Fruit fly (Drosophila melanogaster) whole organism, prepupa: ENCODE results near the gene CG1146.

Experiments used
- Blimp-1 ChIP-seq: fragments of 200-800 bp; sonication (Bioruptor generic); optimal IDR thresholded peaks from 3 replicates; lab custom pipeline; 2017; ENCODE audit warnings: missing biosample characterization, missing genetic modification characterization, mild to moderate bottlenecking, moderate library complexity, missing genetic modification reagents
- CG10669 ChIP-seq: fragments of 200-800 bp; sonication (Bioruptor generic); optimal IDR thresholded peaks from 3 replicates; lab custom pipeline; 2018; ENCODE audit warnings: missing biosample characterization, mild to moderate bottlenecking, missing genetic modification characterization, moderate library complexity
- CG11294 ChIP-seq: fragments of 200-800 bp; sonication (Bioruptor generic); IDR thresholded peaks from 2 replicates; pipeline ENCODE4 v1.3.6; 2022; ENCODE audit warnings: missing biosample characterization, missing genetic modification characterization
- CG11762 ChIP-seq: fragments of 200-800 bp; sonication (Bioruptor generic); optimal IDR thresholded peaks from 3 replicates; lab custom pipeline; 2016; ENCODE audit warnings: missing biosample characterization, missing genetic modification characterization; ENCODE audit not compliant: insufficient read depth
- CG15336 ChIP-seq: fragments of 200-800 bp; sonication (Bioruptor generic); IDR thresholded peaks from 2 replicates; pipeline ENCODE4 v1.3.6; 2022; ENCODE audit warnings: missing biosample characterization, missing genetic modification characterization
- CG1621 ChIP-seq: fragments of 200-800 bp; sonication (Bioruptor generic); optimal IDR thresholded peaks from 3 replicates; lab custom pipeline; 2018; ENCODE audit warnings: missing biosample characterization, mild to moderate bottlenecking, missing genetic modification characterization
- CG16779 ChIP-seq: fragments of 200-800 bp; sonication (Bioruptor generic); optimal IDR thresholded peaks from 3 replicates; lab custom pipeline; 2017; ENCODE audit warnings: missing biosample characterization, mild to moderate bottlenecking, missing genetic modification characterization
- CG3032 ChIP-seq: fragments of 200-800 bp; optimal IDR thresholded peaks from 2 replicates; lab custom pipeline; 2019; ENCODE audit warnings: missing biosample characterization, mild to moderate bottlenecking, missing genetic modification characterization, moderate library complexity
- CG31627 ChIP-seq: fragments of 200-800 bp; sonication (Bioruptor generic); optimal IDR thresholded peaks from 3 replicates; lab custom pipeline; 2016; ENCODE audit warnings: missing biosample characterization, missing genetic modification characterization
- CG32006 ChIP-seq: fragments of 200-800 bp; sonication (Bioruptor generic); optimal IDR thresholded peaks from 3 replicates; lab custom pipeline; 2017; ENCODE audit warnings: missing biosample characterization, mild to moderate bottlenecking, missing genetic modification characterization
- CG34406 ChIP-seq: fragments of 200-800 bp; sonication (Bioruptor generic); optimal IDR thresholded peaks from 3 replicates; lab custom pipeline; 2016; ENCODE audit warnings: missing biosample characterization, missing genetic modification characterization
- CG3919 ChIP-seq: fragments of 200-800 bp; sonication (Bioruptor generic); optimal IDR thresholded peaks from 3 replicates; lab custom pipeline; 2016; ENCODE audit warnings: missing biosample characterization, missing genetic modification characterization
- CG4318 ChIP-seq: fragments of 200-800 bp; sonication (Bioruptor generic); optimal IDR thresholded peaks from 3 replicates; lab custom pipeline; 2017; ENCODE audit warnings: missing biosample characterization, mild to moderate bottlenecking, missing genetic modification characterization
- CG6163 ChIP-seq: fragments of 200-800 bp; sonication (Bioruptor generic); IDR thresholded peaks from 3 replicates; pipeline ENCODE4 v1.3.6; 2022; ENCODE audit warnings: missing biosample characterization, missing genetic modification characterization
- CG6792 ChIP-seq: fragments of 200-800 bp; sonication (Bioruptor generic); optimal IDR thresholded peaks from 3 replicates; lab custom pipeline; 2016; ENCODE audit warnings: missing biosample characterization, missing genetic modification characterization
- CG6808 ChIP-seq: fragments of 200-800 bp; sonication (Bioruptor generic); optimal IDR thresholded peaks from 3 replicates; lab custom pipeline; 2017; ENCODE audit warnings: missing biosample characterization, missing genetic modification characterization, mild to moderate bottlenecking, moderate library complexity, missing genetic modification reagents
- CG6854 ChIP-seq: fragments of 200-800 bp; sonication (Bioruptor generic); optimal IDR thresholded peaks from 2 replicates; lab custom pipeline; 2017; ENCODE audit warnings: missing biosample characterization, mild to moderate bottlenecking, missing genetic modification characterization
- CG7368 ChIP-seq: fragments of 200-800 bp; sonication (Bioruptor generic); optimal IDR thresholded peaks from 3 replicates; lab custom pipeline; 2016; ENCODE audit warnings: missing biosample characterization, missing genetic modification characterization
- CG8119 ChIP-seq: fragments of 200-800 bp; sonication (Bioruptor generic); IDR thresholded peaks from 3 replicates; pipeline ENCODE4 v1.3.6; 2022; ENCODE audit warnings: missing biosample characterization, missing genetic modification characterization
- CG8319 ChIP-seq: fragments of 200-800 bp; sonication (Bioruptor generic); optimal IDR thresholded peaks from 3 replicates; lab custom pipeline; 2016; ENCODE audit warnings: missing biosample characterization, missing genetic modification characterization
- CG8632 ChIP-seq: fragments of 200-800 bp; sonication (Bioruptor generic); optimal IDR thresholded peaks from 3 replicates; lab custom pipeline; 2016; ENCODE audit warnings: missing biosample characterization, missing genetic modification characterization
- CG9139 ChIP-seq: fragments of 200-800 bp; sonication (Bioruptor generic); optimal IDR thresholded peaks from 3 replicates; lab custom pipeline; 2017; ENCODE audit warnings: missing biosample characterization, mild to moderate bottlenecking, missing genetic modification characterization
- Eip78C ChIP-seq: fragments of 200-800 bp; sonication (Bioruptor generic); peaks from one replicate; lab custom pipeline; 2016; ENCODE audit warnings: missing biosample characterization, missing genetic modification characterization
- Eip93F ChIP-seq: fragments of 200-800 bp; sonication (Bioruptor generic); optimal IDR thresholded peaks from 2 replicates; lab custom pipeline; 2016; ENCODE audit warnings: missing biosample characterization, mild to moderate bottlenecking, missing genetic modification characterization
- Ets21C ChIP-seq: fragments of 200-800 bp; sonication (Bioruptor generic); optimal IDR thresholded peaks from 3 replicates; lab custom pipeline; 2016; ENCODE audit warnings: missing biosample characterization, missing genetic modification characterization
- Hr38 ChIP-seq: sonication (Bioruptor generic); optimal IDR thresholded peaks from 2 replicates; lab custom pipeline; 2016; ENCODE audit warnings: missing biosample characterization, missing genetic modification characterization
- Hr39 ChIP-seq: fragments of 200-800 bp; sonication (Bioruptor generic); optimal IDR thresholded peaks from 2 replicates; lab custom pipeline; 2016; ENCODE audit warnings: missing biosample characterization, missing genetic modification characterization
- Hr4 ChIP-seq: fragments of 200-800 bp; sonication (Bioruptor generic); optimal IDR thresholded peaks from 3 replicates; lab custom pipeline; 2016; ENCODE audit warnings: missing biosample characterization, missing genetic modification characterization
- Lpt ChIP-seq: fragments of 200-800 bp; sonication (Bioruptor generic); optimal IDR thresholded peaks from 3 replicates; lab custom pipeline; 2016; ENCODE audit warnings: missing biosample characterization, missing genetic modification characterization
- Met ChIP-seq: fragments of 200-800 bp; sonication (Bioruptor generic); optimal IDR thresholded peaks from 3 replicates; lab custom pipeline; 2016; ENCODE audit warnings: missing biosample characterization, missing genetic modification characterization
- OdsH ChIP-seq: fragments of 200-800 bp; sonication (Bioruptor generic); optimal IDR thresholded peaks from 3 replicates; lab custom pipeline; 2016; ENCODE audit warnings: missing biosample characterization, missing genetic modification characterization
- Smox ChIP-seq: fragments of 200-800 bp; sonication (Bioruptor generic); optimal IDR thresholded peaks from 3 replicates; lab custom pipeline; 2016; ENCODE audit warnings: missing biosample characterization, missing genetic modification characterization
- Sox102F ChIP-seq: fragments of 200-800 bp; sonication (Bioruptor generic); optimal IDR thresholded peaks from 2 replicates; lab custom pipeline; 2016; ENCODE audit warnings: missing biosample characterization, mild to moderate bottlenecking, missing genetic modification characterization
- Sox14 ChIP-seq: fragments of 200-800 bp; sonication (Bioruptor generic); optimal IDR thresholded peaks from 3 replicates; lab custom pipeline; 2016; ENCODE audit warnings: missing biosample characterization, missing genetic modification characterization
- achi ChIP-seq: fragments of 200-800 bp; sonication (Bioruptor generic); optimal IDR thresholded peaks from 3 replicates; lab custom pipeline; 2016; ENCODE audit warnings: missing biosample characterization, missing genetic modification characterization
- acj6 ChIP-seq: fragments of 200-800 bp; sonication (Bioruptor generic); optimal IDR thresholded peaks from 3 replicates; lab custom pipeline; 2016; ENCODE audit warnings: missing biosample characterization, missing genetic modification characterization
- dac ChIP-seq: fragments of 200-800 bp; sonication (Bioruptor generic); optimal IDR thresholded peaks from 2 replicates; lab custom pipeline; 2017; ENCODE audit warnings: missing biosample characterization, mild to moderate bottlenecking, missing genetic modification characterization
- dsx ChIP-seq: fragments of 200-800 bp; optimal IDR thresholded peaks from 3 replicates; lab custom pipeline; 2019; ENCODE audit warnings: missing biosample characterization, mild to moderate bottlenecking, missing genetic modification characterization, moderate library complexity; ENCODE audit not compliant: poor library complexity, severe bottlenecking
- eg ChIP-seq: fragments of 200-800 bp; sonication (Bioruptor generic); IDR thresholded peaks from 3 replicates; pipeline ENCODE4 v1.3.6; 2022; ENCODE audit warnings: missing biosample characterization, missing genetic modification characterization
- esn ChIP-seq: fragments of 200-800 bp; sonication (Bioruptor generic); optimal IDR thresholded peaks from 2 replicates; lab custom pipeline; 2016; ENCODE audit warnings: missing biosample characterization, mild to moderate bottlenecking, missing genetic modification characterization, moderate library complexity
- fd85E ChIP-seq: fragments of 200-800 bp; sonication (Bioruptor generic); optimal IDR thresholded peaks from 3 replicates; lab custom pipeline; 2016; ENCODE audit warnings: missing biosample characterization, missing genetic modification characterization
- net ChIP-seq: fragments of 200-800 bp; sonication (Bioruptor generic); optimal IDR thresholded peaks from 3 replicates; lab custom pipeline; 2016; ENCODE audit warnings: missing biosample characterization, missing genetic modification characterization
- pdm3 ChIP-seq: fragments of 200-800 bp; sonication (Bioruptor generic); optimal IDR thresholded peaks from 3 replicates; lab custom pipeline; 2016; ENCODE audit warnings: missing biosample characterization, missing genetic modification characterization
- salr ChIP-seq, 2 experiments: fragments of 200-800 bp; sonication (Bioruptor generic); optimal IDR thresholded peaks; 3 replicates each; lab custom pipeline; 2016 to 2018; ENCODE audit warnings: missing biosample characterization in 2 of 2, missing genetic modification characterization in 2 of 2, mild to moderate bottlenecking in 1 of 2
- topi ChIP-seq: fragments of 200-800 bp; sonication (Bioruptor generic); optimal IDR thresholded peaks from 3 replicates; lab custom pipeline; 2016; ENCODE audit warnings: missing biosample characterization, missing genetic modification characterization
- vri ChIP-seq: fragments of 200-800 bp; sonication (Bioruptor generic); optimal IDR thresholded peaks from 3 replicates; lab custom pipeline; 2016; ENCODE audit warnings: missing biosample characterization, mild to moderate bottlenecking, missing genetic modification characterization

The CG1146 gene

DNA sequence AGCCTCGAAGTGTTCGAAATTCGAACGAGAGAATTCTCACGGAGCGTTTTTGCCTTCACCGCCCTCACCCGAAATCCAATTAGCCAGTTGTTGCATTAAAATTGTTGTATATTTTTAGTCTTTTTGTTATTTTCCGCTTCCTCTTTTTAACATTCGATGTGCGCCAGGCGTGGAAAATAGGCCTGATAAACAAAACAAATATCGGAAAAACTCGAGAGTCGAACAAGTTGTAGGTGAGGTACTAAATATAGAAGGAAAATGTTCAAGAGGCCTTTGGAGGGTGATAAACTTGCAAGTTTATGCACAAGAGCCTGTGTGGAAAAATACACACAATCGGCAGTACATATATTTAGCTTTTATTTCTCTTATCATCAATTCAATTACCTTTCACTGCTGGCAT lies 29.8 kb upstream of the CG1146 start:
- TF ChIP-seq Met (no peak), Eip93F (GFP tag; lab: Kevin White, UChicago) (no peak), Hr38 (GFP tag; lab: Kevin White, UChicago) (no peak), Eip78C (GFP tag; lab: Kevin White, UChicago) (no peak), CG32006 (GFP tag; lab: Kevin White, UChicago) (no peak), eg (GFP tag; lab: Robert Waterston, UW) (no peak), CG11294 (no peak), CG3919 (GFP tag; lab: Kevin White, UChicago) (no peak), CG8319 (no peak)

DNA sequence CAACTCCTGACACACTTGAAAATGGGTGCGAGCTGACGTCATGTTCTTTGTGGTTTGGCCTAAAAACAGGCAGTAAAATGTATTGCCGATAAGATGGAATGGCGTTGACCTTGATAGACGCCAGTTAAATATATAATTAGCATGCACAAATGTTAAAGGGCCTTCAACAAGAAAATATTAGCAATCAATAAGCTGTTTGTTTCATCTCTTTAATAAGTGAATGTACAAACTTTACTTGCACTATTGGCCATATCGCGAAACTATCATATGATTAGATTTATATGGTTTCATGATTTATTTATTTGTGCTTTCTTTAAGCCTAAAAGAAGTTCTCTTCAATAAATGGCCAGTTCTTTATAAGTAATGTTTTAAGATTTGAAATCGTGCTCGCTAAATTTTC lies 26.6 kb upstream of the CG1146 start:
- no peak for TF ChIP-seq CG8319
- TF ChIP-seq pdm3 (GFP tag; lab: Kevin White, UChicago) = no peak
- TF ChIP-seq Eip93F (GFP tag; lab: Kevin White, UChicago) = peak; percentile 22

DNA sequence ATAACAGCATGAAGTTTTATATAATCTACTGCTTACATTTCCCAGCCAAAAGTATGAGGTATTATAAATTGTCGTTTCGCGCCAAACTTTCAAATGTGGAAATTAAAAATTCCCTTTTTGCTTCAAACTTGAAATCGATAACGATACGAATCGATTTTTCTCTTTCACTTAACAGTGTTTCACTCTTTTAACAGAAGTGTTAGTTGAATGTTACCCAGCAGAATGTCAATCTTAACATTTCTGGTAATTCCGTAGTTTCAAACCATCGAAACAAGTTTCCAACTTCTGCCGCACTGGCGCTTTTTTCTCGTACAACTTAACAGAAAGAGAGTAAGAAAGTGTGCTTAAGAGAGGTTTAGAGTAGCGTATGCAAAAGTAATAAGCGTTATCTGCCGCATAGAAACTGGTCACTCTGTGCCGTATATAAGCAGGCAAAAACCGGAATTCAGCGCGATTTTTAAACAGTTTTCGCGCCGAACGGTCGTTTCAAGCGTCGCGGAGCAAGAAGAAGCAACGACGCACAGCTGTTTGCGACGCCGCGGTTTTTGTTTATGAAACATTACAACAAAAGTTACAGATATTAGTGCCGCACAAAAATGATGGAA lies 22.1 kb upstream of the CG1146 start:
- TF ChIP-seq Ets21C (GFP tag; lab: Kevin White, UChicago) = no peak
- no peak for TF ChIP-seq CG11762
- TF ChIP-seq acj6 (GFP tag; lab: Kevin White, UChicago) = peak; percentile 0
- no peak for TF ChIP-seq OdsH (GFP tag; lab: Kevin White, UChicago)
- TF ChIP-seq CG3919 (GFP tag; lab: Kevin White, UChicago) = peak; percentile 38
- no peak for TF ChIP-seq CG4318
- TF ChIP-seq Hr39 (GFP tag; lab: Kevin White, UChicago) = peak; percentile 8
- TF ChIP-seq dsx = peak; percentile 42
- peak; percentile 23 for TF ChIP-seq CG7368 (GFP tag; lab: Kevin White, UChicago)
- TF ChIP-seq Hr4 (GFP tag; lab: Kevin White, UChicago) = no peak
- peak; percentile 56 for TF ChIP-seq CG6163 (GFP tag; lab: Robert Waterston, UW)
- no peak for TF ChIP-seq net (GFP tag; lab: Kevin White, UChicago)
- no peak for TF ChIP-seq Hr38 (GFP tag; lab: Kevin White, UChicago)
- TF ChIP-seq CG6792 (GFP tag; lab: Kevin White, UChicago) = no peak
- no peak; the same call in 1 of the 2 replicates for TF ChIP-seq CG15336 (GFP tag; lab: Robert Waterston, UW)
- no peak for TF ChIP-seq Lpt
- no peak for TF ChIP-seq CG3032 (tag; lab: Kevin White, UChicago)
- TF ChIP-seq CG8632 (GFP tag; lab: Kevin White, UChicago) = no peak
- no peak for TF ChIP-seq CG9139 (GFP tag; lab: Kevin White, UChicago)
- peak; percentile 37; the same call in 1 of the 3 replicates for TF ChIP-seq CG8119
- TF ChIP-seq vri (GFP tag; lab: Kevin White, UChicago) = peak; percentile 17
- no peak for TF ChIP-seq CG6808
- peak; percentile 14 for TF ChIP-seq Sox102F
- peak; percentile 82 for TF ChIP-seq CG1621 (tag; lab: Kevin White, UChicago)
- TF ChIP-seq dac (GFP tag; lab: Kevin White, UChicago) = no peak
- TF ChIP-seq salr (GFP tag; optimal IDR thresholded peaks at IDR 0.05; lab: Kevin White, UChicago) = no peak
- TF ChIP-seq CG31627 = peak; percentile 9
- no peak for TF ChIP-seq fd85E
- peak; percentile 19 for TF ChIP-seq Met
- no peak for TF ChIP-seq achi (GFP tag; lab: Kevin White, UChicago)
- no peak for TF ChIP-seq topi (GFP tag; lab: Kevin White, UChicago)
- TF ChIP-seq Eip93F (GFP tag; lab: Kevin White, UChicago) = no peak
- peak; percentile 30 for TF ChIP-seq Smox (GFP tag; lab: Kevin White, UChicago)
- TF ChIP-seq CG10669 (GFP tag; lab: Kevin White, UChicago) = no peak
- TF ChIP-seq CG6854 (GFP tag; lab: Kevin White, UChicago) = peak; percentile 41
- no peak for TF ChIP-seq Blimp-1
- TF ChIP-seq pdm3 (GFP tag; lab: Kevin White, UChicago) = no peak
- TF ChIP-seq eg (GFP tag; lab: Robert Waterston, UW) = peak; percentile 38; the same call in 1 of the 3 replicates
- TF ChIP-seq CG8319 = no peak
- no peak for TF ChIP-seq CG32006 (GFP tag; lab: Kevin White, UChicago)
- peak; percentile 59 for TF ChIP-seq esn
- TF ChIP-seq CG34406 (GFP tag; lab: Kevin White, UChicago) = no peak
- no peak for TF ChIP-seq Sox14 (GFP tag; lab: Kevin White, UChicago)
- TF ChIP-seq CG16779 (tag; lab: Kevin White, UChicago) = peak; percentile 3
